Fruit fly (Drosophila melanogaster) whole organism, embryonic: ENCODE measurements around the gene CG33523.

ENCODE experiments used
- B-H2 ChIP-seq: fragments of 200-800 bp; sonication (Bioruptor generic); optimal IDR thresholded peaks from 2 replicates; lab custom pipeline; 2018; ENCODE audit warnings: missing biosample characterization, mild to moderate bottlenecking, missing genetic modification characterization
- Bgb ChIP-seq: fragments of 200-800 bp; sonication (Bioruptor generic); IDR thresholded peaks from 2 replicates; pipeline ENCODE4 v1.3.6; 2022; ENCODE audit warnings: missing biosample characterization, missing genetic modification characterization; ENCODE audit not compliant: partially characterized antibody
- CG10147 ChIP-seq: fragments of 200-800 bp; sonication (Bioruptor generic); optimal IDR thresholded peaks from 2 replicates; lab custom pipeline; 2019; ENCODE audit warnings: missing biosample characterization, mild to moderate bottlenecking, missing genetic modification characterization, moderate library complexity
- CG10267 ChIP-seq: fragments of 200-800 bp; sonication (Bioruptor generic); optimal IDR thresholded peaks from 2 replicates; lab custom pipeline; 2018; ENCODE audit warnings: missing biosample characterization, mild to moderate bottlenecking, missing genetic modification characterization, moderate library complexity
- CG11504 ChIP-seq: fragments of 200-800 bp; sonication (Bioruptor generic); optimal IDR thresholded peaks from 3 replicates; lab custom pipeline; 2019; ENCODE audit warnings: missing biosample characterization, mild to moderate bottlenecking, missing genetic modification characterization, moderate library complexity
- CG12155 ChIP-seq: fragments of 200-800 bp; sonication (Bioruptor generic); optimal IDR thresholded peaks from 3 replicates; lab custom pipeline; 2016; ENCODE audit warnings: missing biosample characterization, missing genetic modification characterization
- CG12219 ChIP-seq: fragments of 200-800 bp; sonication (Bioruptor generic); optimal IDR thresholded peaks from 3 replicates; lab custom pipeline; 2018; ENCODE audit warnings: missing biosample characterization, mild to moderate bottlenecking, missing genetic modification characterization
- CG12942 ChIP-seq: fragments of 200-800 bp; sonication (Bioruptor generic); optimal IDR thresholded peaks from 3 replicates; lab custom pipeline; 2016; ENCODE audit warnings: missing biosample characterization, missing genetic modification characterization
- CG13424 ChIP-seq: fragments of 200-800 bp; sonication (Bioruptor generic); optimal IDR thresholded peaks from 2 replicates; lab custom pipeline; 2019; ENCODE audit warnings: missing biosample characterization, mild to moderate bottlenecking, missing genetic modification characterization, moderate library complexity
- CG16813 ChIP-seq: fragments of 200-800 bp; sonication (Bioruptor generic); IDR thresholded peaks from 3 replicates; pipeline ENCODE4 v1.3.6; 2022; ENCODE audit warnings: missing biosample characterization, missing genetic modification characterization; ENCODE audit not compliant: partially characterized antibody
- CG17612 ChIP-seq: fragments of 200-800 bp; sonication (Bioruptor generic); IDR thresholded peaks from 2 replicates; pipeline ENCODE4 v1.3.6; 2022; ENCODE audit warnings: missing biosample characterization, missing genetic modification characterization
- CG18476 ChIP-seq: fragments of 200-800 bp; sonication (Bioruptor generic); optimal IDR thresholded peaks from 2 replicates; lab custom pipeline; 2016; ENCODE audit warnings: missing biosample characterization, mild to moderate bottlenecking, missing genetic modification characterization
- CG18599 ChIP-seq: fragments of 200-800 bp; sonication (Bioruptor generic); optimal IDR thresholded peaks from 3 replicates; lab custom pipeline; 2017; ENCODE audit warnings: missing biosample characterization, missing genetic modification characterization, mild to moderate bottlenecking, moderate library complexity, missing genetic modification reagents
- CG2678 ChIP-seq: fragments of 200-800 bp; sonication (Bioruptor generic); optimal IDR thresholded peaks from 3 replicates; lab custom pipeline; 2019; ENCODE audit warnings: missing biosample characterization, mild to moderate bottlenecking, missing genetic modification characterization, moderate library complexity
- CG3838 ChIP-seq: fragments of 200-800 bp; sonication (Bioruptor generic); optimal IDR thresholded peaks from 3 replicates; lab custom pipeline; 2016; ENCODE audit warnings: missing biosample characterization, missing genetic modification characterization
- CG4424 ChIP-seq: fragments of 200-800 bp; sonication (Bioruptor generic); optimal IDR thresholded peaks from 3 replicates; lab custom pipeline; 2016; ENCODE audit warnings: missing biosample characterization, missing genetic modification characterization
- CG6175 ChIP-seq: fragments of 200-800 bp; sonication (Bioruptor generic); IDR thresholded peaks from 3 replicates; pipeline ENCODE4 v1.3.6; 2022; ENCODE audit warnings: missing biosample characterization, missing genetic modification characterization
- CG7745 ChIP-seq: fragments of 200-800 bp; sonication (Bioruptor generic); optimal IDR thresholded peaks from 2 replicates; lab custom pipeline; 2018; ENCODE audit warnings: missing biosample characterization, mild to moderate bottlenecking, missing genetic modification characterization, moderate library complexity
- CG8388 ChIP-seq: fragments of 200-800 bp; sonication (Bioruptor generic); optimal IDR thresholded peaks from 2 replicates; lab custom pipeline; 2019; ENCODE audit warnings: missing biosample characterization, mild to moderate bottlenecking, missing genetic modification characterization, moderate library complexity
- CG8924 ChIP-seq: fragments of 200-800 bp; optimal IDR thresholded peaks from 3 replicates; lab custom pipeline; 2019; ENCODE audit warnings: missing biosample characterization, mild to moderate bottlenecking, missing genetic modification characterization, moderate library complexity
- CkIIα-i1 ChIP-seq: fragments of 200-800 bp; sonication (Bioruptor generic); IDR thresholded peaks from 2 replicates; pipeline ENCODE4 v1.3.6; 2022; ENCODE audit warnings: missing biosample characterization, missing genetic modification characterization
- CoRest ChIP-seq: fragments of 200-800 bp; sonication (Bioruptor generic); optimal IDR thresholded peaks from 3 replicates; lab custom pipeline; 2018; ENCODE audit warnings: missing biosample characterization, mild to moderate bottlenecking, missing genetic modification characterization, moderate library complexity
- Deaf1 ChIP-seq: fragments of 200-800 bp; optimal IDR thresholded peaks from 3 replicates; lab custom pipeline; 2019; ENCODE audit warnings: missing biosample characterization, mild to moderate bottlenecking, missing genetic modification characterization, moderate library complexity
- E2f1 ChIP-seq: fragments of 200-800 bp; sonication (Bioruptor generic); IDR thresholded peaks from 2 replicates; pipeline ENCODE4 v1.3.6; 2022; ENCODE audit warnings: missing biosample characterization, missing genetic modification characterization
- ERR ChIP-seq: fragments of 200-800 bp; sonication (Bioruptor generic); optimal IDR thresholded peaks from 2 replicates; lab custom pipeline; 2016; ENCODE audit warnings: missing biosample characterization, missing genetic modification characterization
- HmgD ChIP-seq: fragments of 200-800 bp; sonication (Bioruptor generic); optimal IDR thresholded peaks from 3 replicates; lab custom pipeline; 2016; ENCODE audit warnings: missing biosample characterization, missing genetic modification characterization
- Lpt ChIP-seq: fragments of >200 bp; optimal IDR thresholded peaks from 2 replicates; lab custom pipeline; 2018; ENCODE audit warnings: missing biosample characterization, missing genetic modification characterization
- Mad ChIP-seq: fragments of 200-800 bp; sonication (Bioruptor generic); optimal IDR thresholded peaks from 2 replicates; lab custom pipeline; 2016; ENCODE audit warnings: missing biosample characterization, missing genetic modification characterization
- NC2α ChIP-seq: fragments of 200-800 bp; sonication (Bioruptor generic); optimal IDR thresholded peaks from 2 replicates; lab custom pipeline; 2016; ENCODE audit warnings: missing biosample characterization, missing genetic modification characterization
- NC2β ChIP-seq: fragments of 200-800 bp; sonication (Bioruptor generic); optimal IDR thresholded peaks from 2 replicates; lab custom pipeline; 2016; ENCODE audit warnings: missing biosample characterization, missing genetic modification characterization
- Sry-β ChIP-seq: fragments of 200-800 bp; sonication (Bioruptor generic); optimal IDR thresholded peaks from 2 replicates; lab custom pipeline; 2018; ENCODE audit warnings: missing biosample characterization, mild to moderate bottlenecking, missing genetic modification characterization, moderate library complexity
- Tbp ChIP-seq: fragments of >200 bp; optimal IDR thresholded peaks from 2 replicates; lab custom pipeline; 2018; ENCODE audit warnings: missing biosample characterization, missing genetic modification characterization
- ab ChIP-seq: fragments of 200-800 bp; sonication (Bioruptor generic); optimal IDR thresholded peaks from 2 replicates; lab custom pipeline; 2016; ENCODE audit warnings: missing biosample characterization, missing genetic modification characterization
- az2 ChIP-seq: fragments of 200-800 bp; sonication (Bioruptor generic); optimal IDR thresholded peaks from 3 replicates; lab custom pipeline; 2016; ENCODE audit warnings: missing biosample characterization, missing genetic modification characterization
- bsh ChIP-seq, 2 experiments: fragments of 200-800 bp; sonication (Bioruptor generic); optimal IDR thresholded peaks; 2 replicates each; lab custom pipeline; 2017 to 2018; ENCODE audit warnings: mild to moderate bottlenecking in 2 of 2, missing biosample characterization in 2 of 2, missing genetic modification characterization in 2 of 2, moderate library complexity in 1 of 2
- chif ChIP-seq, 2 experiments: fragments of 200-800 bp; sonication (Bioruptor generic); optimal IDR thresholded peaks; 3 replicates each; lab custom pipeline; 2016; ENCODE audit warnings: missing biosample characterization in 2 of 2, missing genetic modification characterization in 2 of 2
- chm ChIP-seq: fragments of 200-800 bp; sonication (Bioruptor generic); IDR thresholded peaks from 2 replicates; pipeline ENCODE4 v1.3.6; 2022; ENCODE audit warnings: missing biosample characterization, missing genetic modification characterization
- emc ChIP-seq: fragments of 200-800 bp; sonication (Bioruptor generic); optimal IDR thresholded peaks from 2 replicates; lab custom pipeline; 2016; ENCODE audit warnings: missing biosample characterization, missing genetic modification characterization
- fd3F ChIP-seq: fragments of 200-800 bp; sonication (Bioruptor generic); optimal IDR thresholded peaks from 2 replicates; lab custom pipeline; 2018; ENCODE audit warnings: missing biosample characterization, mild to moderate bottlenecking, missing genetic modification characterization, moderate library complexity
- gce ChIP-seq: fragments of 200-800 bp; sonication (Bioruptor generic); IDR thresholded peaks from 3 replicates; pipeline ENCODE4 v1.3.6; 2022; ENCODE audit warnings: missing biosample characterization, missing genetic modification characterization
- hth ChIP-seq: fragments of >200 bp; optimal IDR thresholded peaks from 2 replicates; lab custom pipeline; 2017; ENCODE audit warnings: inconsistent platforms
- kay ChIP-seq: fragments of 200-800 bp; sonication (Bioruptor generic); optimal IDR thresholded peaks from 2 replicates; lab custom pipeline; 2016; ENCODE audit warnings: missing biosample characterization, missing genetic modification characterization
- nom ChIP-seq: fragments of 200-800 bp; sonication (Bioruptor generic); optimal IDR thresholded peaks from 2 replicates; lab custom pipeline; 2017; ENCODE audit warnings: missing biosample characterization, missing genetic modification characterization, mild to moderate bottlenecking, moderate library complexity, missing genetic modification reagents
- p53 ChIP-seq: fragments of 200-800 bp; sonication (Bioruptor generic); optimal IDR thresholded peaks from 2 replicates; lab custom pipeline; 2016; ENCODE audit warnings: missing biosample characterization, missing genetic modification characterization
- pho ChIP-seq: fragments of 200-800 bp; sonication (Bioruptor generic); optimal IDR thresholded peaks from 2 replicates; lab custom pipeline; 2016; ENCODE audit warnings: missing biosample characterization, missing genetic modification characterization
- prd ChIP-seq, 3 experiments: fragments of >200 bp in 2 of 3; fragments of 200-800 bp in 1 of 3; sonication (Bioruptor generic) in 1 of 3; optimal IDR thresholded peaks in 2 of 3; IDR thresholded peaks in 1 of 3; 2 replicates in 2 of 3; 3 replicates in 1 of 3; pipeline versions ENCODE4 v1.3.6 to Lab custom; 2017 to 2022; ENCODE audit warnings: missing biosample characterization in 1 of 3, missing genetic modification characterization in 1 of 3
- salm ChIP-seq: fragments of 200-800 bp; sonication (Bioruptor generic); optimal IDR thresholded peaks from 2 replicates; lab custom pipeline; 2018; ENCODE audit warnings: missing biosample characterization, mild to moderate bottlenecking, missing genetic modification characterization
- tap ChIP-seq: fragments of 200-800 bp; optimal IDR thresholded peaks from 3 replicates; lab custom pipeline; 2019; ENCODE audit warnings: missing biosample characterization, mild to moderate bottlenecking, missing genetic modification characterization, moderate library complexity
- twi ChIP-seq: fragments of 200-800 bp; optimal IDR thresholded peaks from 2 replicates; lab custom pipeline; 2019; ENCODE audit warnings: missing biosample characterization, mild to moderate bottlenecking, missing genetic modification characterization, moderate library complexity
- usp ChIP-seq: fragments of >200 bp; optimal IDR thresholded peaks from 2 replicates; lab custom pipeline; 2017; ENCODE audit warnings: missing biosample characterization, missing genetic modification characterization
- vnd ChIP-seq: fragments of 200-800 bp; sonication (Bioruptor generic); IDR thresholded peaks from 3 replicates; pipeline ENCODE4 v1.3.6; 2022; ENCODE audit warnings: missing biosample characterization, missing genetic modification characterization; ENCODE audit not compliant: partially characterized antibody

Gene CG33523

DNA sequence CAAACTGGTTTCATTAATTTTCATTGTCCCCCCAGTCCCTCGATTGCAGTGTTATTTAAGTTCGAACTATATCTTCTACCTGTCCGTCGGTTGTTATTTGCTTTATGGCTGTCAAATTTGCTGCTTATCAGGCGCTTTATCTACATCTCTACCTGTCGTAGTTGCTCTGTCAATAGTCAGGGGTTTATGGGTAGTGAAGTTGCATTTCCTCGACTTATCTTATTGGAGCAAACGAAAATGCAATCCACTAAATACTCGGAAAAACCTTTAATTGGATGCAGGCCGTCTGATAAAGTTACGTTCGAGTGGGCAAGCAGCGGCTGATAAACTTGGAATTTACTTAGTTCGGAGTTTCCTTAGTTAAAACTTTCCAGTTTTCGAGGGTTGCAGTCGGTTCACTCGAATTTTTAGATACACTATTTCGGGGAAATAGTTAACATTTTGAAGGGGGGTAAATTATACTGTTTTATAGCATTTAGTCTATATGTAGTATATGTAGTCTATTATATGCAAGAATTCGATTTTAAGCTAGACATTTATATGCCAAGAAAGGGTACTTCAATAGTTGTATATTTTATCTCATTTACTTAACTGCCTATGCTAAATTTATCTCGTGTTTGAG is 23.6 kb downstream of the CG33523 start (continued):
- TF ChIP-seq NC2α (GFP tag; lab: Kevin White, UChicago), result no peak
- TF ChIP-seq CG7745 (tag; lab: Kevin White, UChicago), result peak; percentile 76
- no peak for TF ChIP-seq CG18476
- TF ChIP-seq pho (GFP tag; lab: Kevin White, UChicago), result no peak
- no peak for TF ChIP-seq az2 (GFP tag; lab: Kevin White, UChicago)
- TF ChIP-seq Lpt (GFP tag; lab: Kevin White, UChicago), result no peak
- no peak for TF ChIP-seq CkIIα-i1 (GFP tag; lab: Robert Waterston, UW)
- no peak for TF ChIP-seq p53 (GFP tag; lab: Kevin White, UChicago)
- no peak for TF ChIP-seq prd (optimal IDR thresholded peaks at IDR 0.05; lab: Kevin White, UChicago)
- TF ChIP-seq prd (GFP tag; IDR thresholded peaks at IDR 0.05; lab: Robert Waterston, UW), result no peak
- TF ChIP-seq HmgD, result no peak
- no peak for TF ChIP-seq CG8924 (tag; lab: Kevin White, UChicago)
- TF ChIP-seq twi (tag; lab: Kevin White, UChicago), result peak; percentile 9
- no peak for TF ChIP-seq kay (GFP tag; lab: Kevin White, UChicago)
- TF ChIP-seq CoRest (tag; lab: Kevin White, UChicago), result no peak
- no peak for TF ChIP-seq CG10147 (GFP tag; lab: Kevin White, UChicago)
- TF ChIP-seq salm (tag; lab: Kevin White, UChicago), result peak; percentile 81
- no peak for TF ChIP-seq CG10267 (tag; lab: Kevin White, UChicago)
- TF ChIP-seq Sry-β (GFP tag; lab: Kevin White, UChicago), result peak; percentile 15
- TF ChIP-seq CG17612 (GFP tag; lab: Robert Waterston, UW), result no peak
- TF ChIP-seq CG12155 (GFP tag; lab: Kevin White, UChicago), result no peak
- no peak for TF ChIP-seq CG12219 (GFP tag; lab: Kevin White, UChicago)
- no peak for TF ChIP-seq CG12942 (GFP tag; lab: Kevin White, UChicago)
- no peak for TF ChIP-seq CG8388 (GFP tag; lab: Kevin White, UChicago)
- TF ChIP-seq gce, result no peak
- no peak for TF ChIP-seq ab
- no peak for TF ChIP-seq emc
- TF ChIP-seq E2f1 (GFP tag; lab: Robert Waterston, UW), result no peak

DNA sequence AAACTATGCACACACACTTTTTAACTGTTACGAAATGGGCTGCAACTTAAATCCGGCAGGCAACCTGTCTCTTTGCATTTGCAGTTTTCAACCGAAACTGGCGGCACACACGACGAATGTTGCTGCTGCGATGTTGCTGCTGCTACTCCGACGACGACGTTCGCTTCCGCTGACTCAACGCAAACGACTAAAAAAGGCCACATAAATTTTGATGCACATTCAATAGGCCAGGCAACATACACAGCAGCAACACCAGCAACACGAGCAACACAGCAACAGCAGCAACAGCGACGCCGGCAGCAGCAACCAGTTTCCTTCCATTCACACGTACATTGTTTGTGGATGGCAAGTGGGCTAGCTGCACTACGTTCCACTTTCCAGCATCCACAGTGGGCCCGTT is 26.8 kb downstream of the CG33523 start, which contains the start of gene Egfrap:
Egfrap (minus strand) TSS at position 192 of the 400 bp plus-strand sequence.
- TF ChIP-seq CG18599 (GFP tag; lab: Kevin White, UChicago), result no peak
- peak; percentile 49; the same call in 1 of the 2 replicates for TF ChIP-seq chm (GFP tag; lab: Robert Waterston, UW)
- no peak for TF ChIP-seq Tbp (GFP tag; lab: Kevin White, UChicago)
- TF ChIP-seq B-H2, result no peak
- TF ChIP-seq fd3F (GFP tag; lab: Kevin White, UChicago), result no peak
- no peak for TF ChIP-seq CG2678 (tag; lab: Kevin White, UChicago)
- no peak for TF ChIP-seq tap (tag; lab: Kevin White, UChicago)
- TF ChIP-seq usp (GFP tag; lab: Kevin White, UChicago), result no peak
- no peak for TF ChIP-seq chif (GFP tag; optimal IDR thresholded peaks at IDR 0.05; lab: Kevin White, UChicago)
- no peak for TF ChIP-seq CG13424 (tag; lab: Kevin White, UChicago)
- no peak for TF ChIP-seq NC2β (GFP tag; lab: Kevin White, UChicago)
- peak in 1 of 2 experiments; percentile 31 for TF ChIP-seq bsh (GFP tag; optimal IDR thresholded peaks at IDR 0.05; lab: Kevin White, UChicago)
- 0 out of 3 replicates have a peak, but pooled peaks have one; percentile 39 for TF ChIP-seq CG6175 (GFP tag; lab: Robert Waterston, UW)
- TF ChIP-seq hth, result no peak
- TF ChIP-seq Mad (GFP tag; lab: Kevin White, UChicago), result no peak
- TF ChIP-seq CG16813 (GFP tag; lab: Robert Waterston, UW), result no peak
- TF ChIP-seq Deaf1 (tag; lab: Kevin White, UChicago), result peak; percentile 29
- no peak for TF ChIP-seq vnd (GFP tag; lab: Robert Waterston, UW)
- no peak for TF ChIP-seq CG4424 (GFP tag; lab: Kevin White, UChicago)
- no peak for TF ChIP-seq Bgb (GFP tag; lab: Robert Waterston, UW)
- peak; percentile 94 for TF ChIP-seq CG3838 (GFP tag; lab: Kevin White, UChicago)
- peak; percentile 4 for TF ChIP-seq nom (GFP tag; lab: Kevin White, UChicago)
- no peak for TF ChIP-seq ERR (GFP tag; lab: Kevin White, UChicago)
- TF ChIP-seq CG11504, result peak; percentile 98
